Worm (Caenorhabditis elegans) whole organism, young adult: ENCODE data around the gene C14B4.2.
"Not testable (repeated sequence)": the region's sequence is repeated elsewhere in the genome, so short reads cannot be mapped to it uniquely, and the experiment has no call there.

ENCODE experiments used
- B0035.1 ChIP-seq: sonication (generic microtip); optimal IDR thresholded peaks from 2 replicates; lab custom pipeline; 2016; ENCODE audit warnings: missing genetic modification characterization, mild to moderate bottlenecking, missing compliant biosample characterization, missing genotype, missing genetic modification reagents
- D2030.7 ChIP-seq: fragments of 200-800 bp; sonication (Bioruptor generic); IDR thresholded peaks from 2 replicates; pipeline ENCODE4 v1.3.6; 2022; ENCODE audit warnings: missing genetic modification reagents, missing genetic modification characterization, missing compliant biosample characterization
- F39B2.1 ChIP-seq: fragments of 200-800 bp; sonication (Bioruptor generic); IDR thresholded peaks from 2 replicates; pipeline ENCODE4 v1.3.6; 2022; ENCODE audit warnings: missing genetic modification reagents, missing genetic modification characterization, missing compliant biosample characterization
- Y53G8AR.9 ChIP-seq: fragments of 200-800 bp; sonication (Bioruptor generic); conservative IDR thresholded peaks from 2 replicates; pipeline ENCODE4 v1.3.6; 2022; ENCODE audit warnings: missing genetic modification reagents, missing genetic modification characterization, missing compliant biosample characterization
- aptf-2 ChIP-seq: fragments of 200-800 bp; sonication (Bioruptor generic); conservative IDR thresholded peaks from 2 replicates; pipeline ENCODE4 v1.3.6; 2022; ENCODE audit warnings: missing genetic modification reagents, missing genetic modification characterization, missing compliant biosample characterization
- aptf-3 ChIP-seq: fragments of 200-800 bp; sonication (Bioruptor generic); IDR thresholded peaks from 2 replicates; pipeline ENCODE4 v1.3.6; 2022; ENCODE audit warnings: missing genetic modification characterization, missing compliant biosample characterization
- attf-3 ChIP-seq: fragments of 200-800 bp; sonication (Bioruptor generic); conservative IDR thresholded peaks from 2 replicates; pipeline ENCODE4 v1.3.6; 2022; ENCODE audit warnings: missing genetic modification reagents, missing genetic modification characterization, missing compliant biosample characterization
- dox-1 ChIP-seq: fragments of 200-800 bp; sonication (Bioruptor generic); IDR thresholded peaks from 2 replicates; pipeline ENCODE4 v1.3.6; 2022; ENCODE audit warnings: missing genetic modification reagents, missing genetic modification characterization, missing compliant biosample characterization
- dpff-1 ChIP-seq: sonication (generic microtip); optimal IDR thresholded peaks from 2 replicates; lab custom pipeline; 2017; ENCODE audit warnings: mild to moderate bottlenecking, missing genetic modification characterization, missing compliant biosample characterization
- dpl-1 ChIP-seq: fragments of 150-350 bp; optimal IDR thresholded peaks from 2 replicates; lab custom pipeline; 2014; ENCODE audit warnings: missing biosample characterization, missing genetic modification reagents, missing genetic modification characterization
- egl-18 ChIP-seq: fragments of 200-800 bp; sonication (Bioruptor generic); IDR thresholded peaks from 2 replicates; pipeline ENCODE4 v1.3.6; 2022; ENCODE audit warnings: missing genetic modification reagents, missing genetic modification characterization, missing compliant biosample characterization
- egrh-3 ChIP-seq: fragments of 200-800 bp; sonication (Bioruptor generic); IDR thresholded peaks from 2 replicates; pipeline ENCODE4 v1.3.6; 2022; ENCODE audit warnings: missing genetic modification reagents, missing genetic modification characterization, missing compliant biosample characterization
- ekl-4 ChIP-seq: fragments of 200-800 bp; sonication (Bioruptor generic); IDR thresholded peaks from 2 replicates; pipeline ENCODE4 v1.3.6; 2022; ENCODE audit warnings: missing genetic modification reagents, missing genetic modification characterization, missing compliant biosample characterization
- hlh-12 ChIP-seq: sonication (generic microtip); optimal IDR thresholded peaks from 2 replicates; lab custom pipeline; 2016; ENCODE audit warnings: missing genetic modification characterization, missing compliant biosample characterization
- hlh-26 ChIP-seq: fragments of 200-800 bp; sonication (Bioruptor generic); conservative IDR thresholded peaks from 2 replicates; pipeline ENCODE4 v1.3.6; 2022; ENCODE audit warnings: missing genetic modification reagents, missing genetic modification characterization, missing compliant biosample characterization
- let-526 ChIP-seq: fragments of 200-800 bp; sonication (Bioruptor generic); IDR thresholded peaks from 2 replicates; pipeline ENCODE4 v1.3.6; 2022; ENCODE audit warnings: missing genetic modification reagents, missing genetic modification characterization, missing compliant biosample characterization
- lin-35 ChIP-seq, 3 experiments: fragments of 150-350 bp in 2 of 3; sonication (generic microtip) in 1 of 3; optimal IDR thresholded peaks; 2 replicates each; lab custom pipeline; 2014 to 2018; ENCODE audit warnings: missing biosample characterization in 3 of 3, missing genetic modification characterization in 3 of 3, missing genetic modification reagents in 3 of 3
- lsl-1 ChIP-seq: fragments of 200-800 bp; sonication (Bioruptor generic); optimal IDR thresholded peaks from 2 replicates; lab custom pipeline; 2018; ENCODE audit warnings: mild to moderate bottlenecking, missing genetic modification characterization, moderate library complexity, missing compliant biosample characterization
- mcd-1 ChIP-seq: fragments of 200-800 bp; sonication (Bioruptor generic); IDR thresholded peaks from 2 replicates; pipeline ENCODE4 v1.3.6; 2022; ENCODE audit warnings: missing genetic modification reagents, missing genetic modification characterization, missing compliant biosample characterization
- mes-4 ChIP-seq: sonication (generic microtip); optimal IDR thresholded peaks from 2 replicates; lab custom pipeline; 2016; ENCODE audit warnings: missing genotype, missing genetic modification characterization, missing compliant biosample characterization
- nhr-120 ChIP-seq: fragments of 200-800 bp; sonication (Bioruptor generic); IDR thresholded peaks from 2 replicates; pipeline ENCODE4 v1.3.6; 2022; ENCODE audit warnings: missing genetic modification characterization, missing compliant biosample characterization
- nhr-80 ChIP-seq: sonication (generic microtip); optimal IDR thresholded peaks from 2 replicates; lab custom pipeline; 2016; ENCODE audit warnings: missing genetic modification characterization, missing compliant biosample characterization
- sdz-38 ChIP-seq: sonication (generic microtip); optimal IDR thresholded peaks from 2 replicates; lab custom pipeline; 2016; ENCODE audit warnings: missing genotype, missing genetic modification characterization, missing compliant biosample characterization
- sea-2 ChIP-seq: fragments of 200-800 bp; sonication (Bioruptor generic); IDR thresholded peaks from 2 replicates; pipeline ENCODE4 v1.3.6; 2022; ENCODE audit warnings: missing genetic modification characterization, missing compliant biosample characterization
- xnd-1 ChIP-seq: sonication (generic microtip); optimal IDR thresholded peaks from 2 replicates; lab custom pipeline; 2016; ENCODE audit warnings: missing genotype, missing genetic modification reagents, missing genetic modification characterization, missing compliant biosample characterization
- zfh-2 ChIP-seq: fragments of 200-800 bp; sonication (Bioruptor generic); conservative IDR thresholded peaks from 2 replicates; pipeline ENCODE4 v1.3.6; 2022; ENCODE audit warnings: missing genetic modification reagents, missing genetic modification characterization, missing compliant biosample characterization
- ztf-22 ChIP-seq: fragments of 200-800 bp; sonication (Bioruptor generic); optimal IDR thresholded peaks from 2 replicates; lab custom pipeline; 2018; ENCODE audit warnings: mild to moderate bottlenecking, missing genetic modification characterization, moderate library complexity, missing compliant biosample characterization
- ztf-25 ChIP-seq: fragments of 200-800 bp; sonication (Bioruptor generic); IDR thresholded peaks from 2 replicates; pipeline ENCODE4 v1.3.6; 2022; ENCODE audit warnings: missing genetic modification reagents, missing genetic modification characterization, missing compliant biosample characterization
- ztf-28 ChIP-seq: fragments of 200-800 bp; sonication (Bioruptor generic); IDR thresholded peaks from 2 replicates; pipeline ENCODE4 v1.3.6; 2022; ENCODE audit warnings: missing genetic modification reagents, missing genetic modification characterization, missing compliant biosample characterization

The C14B4.2 gene

DNA sequence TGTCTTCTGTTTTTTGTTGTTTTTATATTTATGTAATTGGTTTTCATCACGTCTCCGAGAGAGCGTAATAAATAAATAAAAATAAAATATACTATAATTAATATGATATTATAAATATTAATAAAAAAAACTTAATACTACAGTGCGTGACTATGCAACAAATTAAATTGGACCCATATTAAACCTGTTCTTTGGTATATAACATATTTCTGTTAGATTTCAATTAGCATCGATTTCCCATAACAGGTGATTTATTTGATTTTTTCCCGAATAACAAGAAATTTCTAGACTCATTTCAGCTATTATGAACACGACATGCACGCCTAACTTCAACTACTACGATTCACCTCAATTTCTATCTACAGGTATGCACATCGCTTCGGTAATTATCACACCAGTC lies 45.4 kb downstream of the C14B4.2 start, which contains the start of gene srh-208:
Gene srh-208 (plus strand): TSS at position 301 of the 400 bp plus-strand sequence.
- TF ChIP-seq mes-4; F39B2.1 (GFP tag; lab: Robert Waterston, UW); attf-3 (GFP tag; lab: Robert Waterston, UW): not testable (repeated sequence)
- TF ChIP-seq, all 124 proteins: peak for 0; not testable (repeated sequence) for 124

DNA sequence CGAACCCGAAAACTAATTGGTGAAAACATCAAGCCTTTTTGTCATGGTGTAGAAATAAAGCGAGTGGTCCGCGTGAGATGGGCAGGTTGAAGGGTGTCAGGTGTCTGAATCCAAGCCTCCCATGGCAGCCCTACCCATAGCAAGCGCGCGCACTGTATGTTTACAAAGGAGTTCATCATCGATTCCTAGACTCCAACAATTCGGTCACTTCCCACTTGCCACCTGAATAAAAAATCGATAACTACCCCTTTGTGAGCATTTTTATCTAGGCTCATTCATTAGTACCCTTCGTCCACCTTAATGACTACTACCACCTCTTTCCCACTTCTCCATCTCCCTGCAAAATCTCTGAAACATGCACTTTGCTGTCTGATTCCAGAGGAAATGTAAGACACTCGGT lies 49.5 kb downstream of the C14B4.2 start, which contains the start of gene fbxb-64:
Gene fbxb-64 (plus strand): TSS at position 301 of the 400 bp plus-strand sequence.
- TF ChIP-seq lin-35 (GFP tag; optimal IDR thresholded peaks at IDR 0.05; lab: Kevin White, UChicago) (no peak), dox-1 (GFP tag; lab: Robert Waterston, UW) (0 out of 2 replicates have a peak, but pooled peaks have one; percentile 6)

DNA sequence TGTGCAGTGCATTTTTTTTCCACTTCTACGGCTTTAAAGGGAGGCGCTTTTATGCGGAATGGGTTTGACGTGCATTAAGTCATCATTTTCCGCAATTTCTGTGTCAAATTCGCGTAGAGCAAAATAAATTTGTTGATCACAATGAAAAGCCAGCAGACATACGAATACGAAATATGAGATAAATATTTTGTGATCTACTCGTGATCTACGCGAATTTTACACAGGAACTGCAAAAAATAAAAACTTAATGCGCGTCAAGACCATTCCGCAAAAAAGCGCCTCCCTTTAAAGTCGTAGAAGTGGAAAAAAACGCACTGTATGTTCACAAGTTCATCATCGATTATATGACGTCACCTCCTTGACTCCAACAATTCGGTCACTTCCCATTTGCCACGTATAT lies 51.1 kb downstream of the C14B4.2 start, which contains the start of gene C43D7.8:
Gene C43D7.8 (minus strand): TSS at position 101 of the 400 bp plus-strand sequence.
- TF ChIP-seq ztf-28 (GFP tag; lab: Robert Waterston, UW): no peak
- 0 out of 2 replicates have a peak, but pooled peaks have one; percentile 33 for TF ChIP-seq nhr-120

DNA sequence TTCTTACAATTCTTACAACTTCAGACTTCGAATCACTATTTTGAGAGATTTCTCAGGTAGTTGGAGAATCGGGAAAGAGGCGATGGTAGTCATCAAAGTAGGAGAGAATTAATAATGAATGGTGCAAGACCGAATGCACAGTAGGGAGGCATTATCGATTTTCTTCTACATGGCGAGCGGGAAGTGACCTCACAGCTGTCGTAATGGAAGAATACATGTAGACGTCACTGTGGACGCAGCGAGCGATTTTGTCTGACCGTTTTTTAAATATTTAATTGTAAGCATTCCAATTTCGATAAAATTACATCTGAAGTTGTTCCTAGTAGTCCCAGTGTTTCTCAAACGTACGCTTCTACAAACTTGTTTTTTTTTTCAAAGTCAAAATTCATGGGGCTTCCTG lies 52.9 kb downstream of the C14B4.2 start, which contains the start of gene F55C9.11:
Gene F55C9.11 (minus strand): TSS at position 101 of the 400 bp plus-strand sequence.
- TF ChIP-seq let-526 (GFP tag; lab: Robert Waterston, UW) (no peak), xnd-1 (tag; lab: Kevin White, UChicago) (no peak), sea-2 (no peak)

DNA sequence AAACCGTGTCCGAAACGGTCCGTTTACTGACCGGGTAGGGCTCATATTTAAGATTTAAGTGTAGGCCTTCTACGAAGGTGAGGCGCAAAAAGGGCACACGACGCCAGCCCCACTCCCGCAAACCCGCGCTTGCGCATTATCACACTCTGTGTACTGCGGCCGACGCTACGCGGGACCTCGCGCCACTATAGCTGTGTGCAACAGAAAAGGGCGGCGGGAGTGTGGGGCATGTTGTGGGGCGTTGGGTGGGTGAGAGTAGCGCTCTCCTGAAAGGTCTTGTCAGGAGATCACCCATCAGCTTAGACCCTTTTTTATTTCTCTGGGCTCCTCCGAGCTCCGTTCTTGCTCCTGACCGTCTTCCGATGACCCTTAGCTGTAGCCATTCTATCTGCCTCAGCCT lies 54.3 kb downstream of the C14B4.2 start:
- TF ChIP-seq lsl-1 (GFP tag; lab: Kevin White, UChicago) (no peak), hlh-26 (0 out of 2 replicates have a peak, but pooled peaks have one; percentile 13), zfh-2 (GFP tag; lab: Robert Waterston, UW) (peak; percentile 69; the same call in 1 of the 2 replicates), nhr-80 (no peak), ztf-25 (GFP tag; lab: Robert Waterston, UW) (0 out of 2 replicates have a peak, but pooled peaks have one; percentile 40), nhr-120 (peak; percentile 91), egl-18 (GFP tag; lab: Robert Waterston, UW) (no peak), aptf-2 (GFP tag; lab: Robert Waterston, UW) (no peak), D2030.7 (no peak), sdz-38 (tag; lab: Kevin White, UChicago) (no peak)

DNA sequence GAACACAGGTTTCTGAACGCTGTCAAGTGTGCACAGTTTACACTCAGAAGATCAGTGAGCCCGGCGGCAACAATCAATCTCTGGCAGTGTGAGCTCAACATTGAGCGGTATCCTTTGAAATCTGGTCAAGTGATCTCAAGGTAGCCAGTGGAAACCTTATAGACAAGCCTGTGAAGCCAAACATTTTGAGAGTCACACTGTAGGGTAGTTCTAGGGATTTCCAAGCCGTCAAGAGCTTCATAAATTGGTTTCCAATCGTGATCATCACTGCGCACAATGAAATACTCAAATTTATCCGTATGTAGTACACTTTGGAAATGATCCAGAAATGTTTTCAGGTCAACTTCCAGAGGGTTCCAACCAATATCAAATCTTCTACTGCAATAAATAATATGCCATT lies 55.6 kb downstream of the C14B4.2 start, which contains the start of gene F55C9.15:
Gene F55C9.15 (minus strand): TSS at position 101 of the 400 bp plus-strand sequence.
- TF ChIP-seq dpl-1 (no peak), ekl-4 (GFP tag; lab: Robert Waterston, UW) (no peak), B0035.1 (no peak), Y53G8AR.9 (GFP tag; lab: Robert Waterston, UW) (no peak), aptf-3 (no peak), ztf-22 (GFP tag; lab: Kevin White, UChicago) (no peak), dpff-1 (no peak)

DNA sequence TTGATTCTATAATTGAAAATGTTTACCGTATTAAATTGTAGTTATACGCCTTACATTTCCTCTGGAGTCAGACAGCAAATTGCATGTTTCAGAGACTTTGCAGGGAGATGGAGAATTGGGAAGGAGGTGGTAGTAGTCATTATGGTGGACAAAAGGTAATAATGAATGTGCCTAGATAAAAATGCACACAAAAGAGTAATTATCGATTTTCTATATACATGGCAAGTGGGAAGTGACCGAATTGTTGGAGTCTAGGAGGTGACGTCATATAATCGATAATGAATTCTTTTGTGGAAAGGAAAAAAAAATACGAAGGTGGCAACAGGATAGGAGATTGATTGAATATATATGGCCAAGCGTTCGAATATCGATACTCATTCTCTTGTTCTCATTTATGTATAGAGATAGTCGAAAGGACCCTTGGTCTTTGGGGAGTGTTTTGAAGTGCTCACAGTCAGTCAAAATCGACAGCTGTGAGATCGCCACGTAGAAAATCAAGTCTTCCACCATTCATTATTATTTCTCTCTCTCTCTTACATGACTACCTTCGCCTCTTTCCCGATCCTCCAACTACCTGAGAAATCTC lies 58.8 kb downstream of the C14B4.2 start, which contains the start of the genes fbxb-63 and fbxb-61:
Gene fbxb-63 (minus strand): TSS at position 142 of the 586 bp plus-strand sequence.
Gene fbxb-61 (plus strand): TSS at position 536 of the 586 bp plus-strand sequence.
- TF ChIP-seq egrh-3 (GFP tag; lab: Robert Waterston, UW) (no peak), mcd-1 (GFP tag; lab: Robert Waterston, UW) (no peak), attf-3 (GFP tag; lab: Robert Waterston, UW) (no peak), hlh-12 (tag; lab: Kevin White, UChicago) (no peak)
